Fruit fly (Drosophila melanogaster) Kc167 (cell line): ENCODE data around the gene CG11562.

Source experiments
- Myc ChIP-seq: fragments of >200 bp; optimal IDR thresholded peaks from 2 replicates; lab custom pipeline; 2017; ENCODE audit warnings: missing external identifiers
- Sin3A ChIP-seq: fragments of >200 bp; optimal IDR thresholded peaks from 2 replicates; lab custom pipeline; 2018; ENCODE audit warnings: missing external identifiers
- psq ChIP-seq: fragments of >200 bp; optimal IDR thresholded peaks from 2 replicates; lab custom pipeline; 2017; ENCODE audit warnings: missing external identifiers

DNA sequence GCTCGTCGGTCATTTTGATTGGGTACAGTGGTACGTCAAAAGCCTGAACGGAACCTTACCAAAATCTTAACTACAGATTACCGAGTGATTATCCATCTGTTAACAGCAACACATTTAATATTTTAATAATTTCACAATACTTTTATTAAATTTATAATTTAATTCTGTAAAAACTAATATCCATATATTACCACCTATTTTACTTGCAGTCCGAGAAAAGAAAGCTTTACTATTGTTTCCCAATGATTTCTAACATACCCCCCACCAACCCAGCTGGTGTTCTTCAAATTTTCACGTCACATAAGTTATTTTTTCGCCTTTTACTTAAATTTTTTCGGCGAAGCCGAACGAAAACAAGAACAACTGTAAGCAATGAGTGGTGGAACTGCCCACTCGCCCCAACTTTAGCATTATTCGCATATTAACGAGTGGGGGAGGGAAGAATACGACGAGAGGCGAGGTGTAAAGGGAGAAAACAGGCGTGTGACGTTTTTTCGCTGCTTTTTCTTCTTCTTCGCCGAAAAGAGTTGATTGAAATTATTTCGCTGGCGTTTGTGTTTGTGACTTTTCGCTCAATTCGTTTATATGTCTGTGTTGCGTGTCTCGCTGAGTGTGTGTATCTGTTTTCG lies 44.3 kb upstream of the CG11562 start:
- no peak for TF ChIP-seq Sin3A
- no peak for TF ChIP-seq psq
- TF ChIP-seq Myc, result no peak
